Fruit fly (Drosophila melanogaster) Kc167 (cell line): Measurements from ENCODE around the gene CG31128.

Source experiments
- Myc ChIP-seq: fragments of >200 bp; optimal IDR thresholded peaks from 2 replicates; lab custom pipeline; 2017; ENCODE audit warnings: missing external identifiers
- Sin3A ChIP-seq: fragments of >200 bp; optimal IDR thresholded peaks from 2 replicates; lab custom pipeline; 2018; ENCODE audit warnings: missing external identifiers
- h ChIP-seq: fragments of >200 bp; optimal IDR thresholded peaks from 3 replicates; lab custom pipeline; 2018; ENCODE audit warnings: missing external identifiers
- insv ChIP-seq: fragments of >200 bp; optimal IDR thresholded peaks from 3 replicates; lab custom pipeline; 2018; ENCODE audit warnings: missing external identifiers
- psq ChIP-seq: fragments of >200 bp; optimal IDR thresholded peaks from 2 replicates; lab custom pipeline; 2017; ENCODE audit warnings: missing external identifiers
- ttk ChIP-seq: sonication (Bioruptor generic); optimal IDR thresholded peaks from 2 replicates; lab custom pipeline; 2017; ENCODE audit warnings: missing external identifiers

Gene CG31128

dm6 chr3R:24469097-24469496, at the start of gene CG31128:
Gene CG31128, plus strand, starts transcription at chr3R:24469397.
- no peak for TF ChIP-seq insv
- TF ChIP-seq Sin3A (lab: Kevin White, UChicago), result no peak
- no peak for TF ChIP-seq ttk (lab: Kevin White, UChicago)
- TF ChIP-seq h, result no peak
- TF ChIP-seq psq (lab: Kevin White, UChicago), result no peak
- TF ChIP-seq Myc (lab: Kevin White, UChicago), result no peak

- TF ChIP-seq Sin3A (lab: Kevin White, UChicago), result no peak
- no peak for TF ChIP-seq h
- TF ChIP-seq psq (lab: Kevin White, UChicago), result no peak
- TF ChIP-seq insv, result no peak
- TF ChIP-seq Myc (lab: Kevin White, UChicago), result no peak
- no peak for TF ChIP-seq ttk (lab: Kevin White, UChicago)
These were observed 12.1 kb upstream of the CG31128 start, which contains the start of gene nAChRalpha1 for dm6 chr3R:24457057-24457456. Gene nAChRalpha1, minus strand, starts transcription at chr3R:24457157.

- TF ChIP-seq Sin3A (lab: Kevin White, UChicago), result no peak
- no peak for TF ChIP-seq Myc (lab: Kevin White, UChicago)
- TF ChIP-seq psq (lab: Kevin White, UChicago), result no peak
- TF ChIP-seq insv, result no peak
- no peak for TF ChIP-seq ttk (lab: Kevin White, UChicago)
- TF ChIP-seq h, result no peak
These were observed 11.3 kb upstream of the CG31128 start for dm6 chr3R:24457847-24458246.

dm6 chr3R:24467237-24467636, 2.0 kb upstream of the CG31128 start:
- TF ChIP-seq ttk (lab: Kevin White, UChicago) (no peak), psq (lab: Kevin White, UChicago) (no peak), Sin3A (lab: Kevin White, UChicago) (no peak), Myc (lab: Kevin White, UChicago) (no peak), h (no peak), insv (no peak)

- TF ChIP-seq Myc (lab: Kevin White, UChicago) (no peak), Sin3A (lab: Kevin White, UChicago) (no peak), insv (no peak), h (no peak), ttk (lab: Kevin White, UChicago) (no peak), psq (lab: Kevin White, UChicago) (no peak)
These were observed 5.6 kb downstream of the CG31128 start for dm6 chr3R:24474760-24475159.

- no peak for TF ChIP-seq Myc (lab: Kevin White, UChicago)
- no peak for TF ChIP-seq psq (lab: Kevin White, UChicago)
- TF ChIP-seq ttk (lab: Kevin White, UChicago), result no peak
- TF ChIP-seq Sin3A (lab: Kevin White, UChicago), result no peak
- no peak for TF ChIP-seq insv
- TF ChIP-seq h, result no peak
These were observed 11.8 kb downstream of the CG31128 start for dm6 chr3R:24481040-24481439.

dm6 chr3R:24484990-24485478, 15.8 kb downstream of the CG31128 start, which contains the start of gene nAChRalpha2:
Gene nAChRalpha2, plus strand, starts transcription at chr3R:24485428.
- no peak for TF ChIP-seq psq (lab: Kevin White, UChicago)
- no peak for TF ChIP-seq h

dm6 chr3R:24496084-24496483, 26.9 kb downstream of the CG31128 start:
- TF ChIP-seq ttk (lab: Kevin White, UChicago), result no peak
- TF ChIP-seq Myc (lab: Kevin White, UChicago), result no peak
- TF ChIP-seq insv, result no peak
- no peak for TF ChIP-seq psq (lab: Kevin White, UChicago)
- TF ChIP-seq Sin3A (lab: Kevin White, UChicago), result no peak
- no peak for TF ChIP-seq h

- TF ChIP-seq insv, result no peak
- TF ChIP-seq Sin3A (lab: Kevin White, UChicago), result no peak
- TF ChIP-seq h, result no peak
- no peak for TF ChIP-seq psq (lab: Kevin White, UChicago)
- TF ChIP-seq Myc (lab: Kevin White, UChicago), result no peak
- TF ChIP-seq ttk (lab: Kevin White, UChicago), result no peak
These were observed 34.4 kb downstream of the CG31128 start for dm6 chr3R:24503627-24504026.

- TF ChIP-seq Myc (lab: Kevin White, UChicago) (no peak), psq (lab: Kevin White, UChicago) (no peak), ttk (lab: Kevin White, UChicago) (no peak), insv (no peak), Sin3A (lab: Kevin White, UChicago) (no peak), h (no peak)
These were observed 45.6 kb downstream of the CG31128 start, which contains the start of the genes nAChRbeta2 and DZIP1 for dm6 chr3R:24514652-24515328. Gene nAChRbeta2, minus strand, starts transcription at chr3R:24515106. Gene DZIP1, plus strand, starts transcription at chr3R:24515278.

- TF ChIP-seq psq (lab: Kevin White, UChicago) (no peak), insv (no peak), ttk (lab: Kevin White, UChicago) (no peak), Myc (lab: Kevin White, UChicago) (no peak), Sin3A (lab: Kevin White, UChicago) (no peak), h (no peak)
These were observed 49.0 kb downstream of the CG31128 start, which contains the start of gene Pp1alpha-96A for dm6 chr3R:24518150-24518580. Gene Pp1alpha-96A, plus strand, starts transcription at chr3R:24518270.
